Worm (Caenorhabditis elegans) whole organism, L1 larva: Measurements from ENCODE around the gene B0244.4.

ENCODE experiments used
- ama-1 ChIP-seq: fragments of 150-350 bp; optimal IDR thresholded peaks from 2 replicates; lab custom pipeline; 2014
- dsc-1 ChIP-seq: sonication (generic microtip); optimal IDR thresholded peaks from 2 replicates; lab custom pipeline; 2016; ENCODE audit warnings: mild to moderate bottlenecking, missing genetic modification characterization, missing compliant biosample characterization
- jun-1 ChIP-seq: fragments of 150-350 bp; optimal IDR thresholded peaks from 2 replicates; lab custom pipeline; 2014; ENCODE audit warnings: missing biosample characterization, missing genetic modification reagents, missing genetic modification characterization
- tlp-1 ChIP-seq: fragments of 150-350 bp; optimal IDR thresholded peaks from 2 replicates; lab custom pipeline; 2014; ENCODE audit warnings: missing biosample characterization, missing genetic modification characterization

DNA sequence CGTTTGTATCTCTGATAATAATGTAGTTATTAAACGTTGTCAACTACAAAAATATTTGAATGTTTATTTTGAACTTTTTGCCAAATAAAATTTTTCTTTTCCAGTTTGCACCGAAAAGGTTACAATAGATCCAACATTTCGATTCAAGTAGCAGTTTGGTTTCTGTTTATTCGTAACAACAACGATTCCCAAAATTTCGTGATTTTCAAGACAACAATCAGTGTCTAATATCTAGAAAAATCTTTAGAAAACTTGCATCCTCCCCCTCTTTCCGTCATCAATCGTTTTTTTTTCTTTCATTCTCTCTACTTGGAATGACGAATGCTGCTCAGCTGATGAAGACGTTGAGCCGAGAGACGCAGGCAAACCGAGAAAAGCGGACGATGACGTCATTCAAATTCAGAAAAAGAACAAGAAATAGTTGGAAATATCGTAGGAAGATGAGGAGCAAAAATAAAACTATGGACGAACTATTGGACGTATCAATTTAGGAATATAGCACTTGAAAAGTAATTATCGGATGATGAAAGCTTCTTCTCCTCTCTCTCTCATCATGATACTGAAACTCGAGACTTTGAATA lies 11.3 kb downstream of the B0244.4 start:
- TF ChIP-seq tlp-1 (tag; lab: Kevin White, UChicago), result no peak
- TF ChIP-seq jun-1 (tag; lab: Kevin White, UChicago), result no peak
- peak; percentile 74 for TF ChIP-seq dsc-1 (tag; lab: Kevin White, UChicago)
- no peak for TF ChIP-seq ama-1 (lab: Kevin White, UChicago)
